Fruit fly (Drosophila melanogaster): ENCODE data around the gene Task6.

Gene Task6

DNA sequence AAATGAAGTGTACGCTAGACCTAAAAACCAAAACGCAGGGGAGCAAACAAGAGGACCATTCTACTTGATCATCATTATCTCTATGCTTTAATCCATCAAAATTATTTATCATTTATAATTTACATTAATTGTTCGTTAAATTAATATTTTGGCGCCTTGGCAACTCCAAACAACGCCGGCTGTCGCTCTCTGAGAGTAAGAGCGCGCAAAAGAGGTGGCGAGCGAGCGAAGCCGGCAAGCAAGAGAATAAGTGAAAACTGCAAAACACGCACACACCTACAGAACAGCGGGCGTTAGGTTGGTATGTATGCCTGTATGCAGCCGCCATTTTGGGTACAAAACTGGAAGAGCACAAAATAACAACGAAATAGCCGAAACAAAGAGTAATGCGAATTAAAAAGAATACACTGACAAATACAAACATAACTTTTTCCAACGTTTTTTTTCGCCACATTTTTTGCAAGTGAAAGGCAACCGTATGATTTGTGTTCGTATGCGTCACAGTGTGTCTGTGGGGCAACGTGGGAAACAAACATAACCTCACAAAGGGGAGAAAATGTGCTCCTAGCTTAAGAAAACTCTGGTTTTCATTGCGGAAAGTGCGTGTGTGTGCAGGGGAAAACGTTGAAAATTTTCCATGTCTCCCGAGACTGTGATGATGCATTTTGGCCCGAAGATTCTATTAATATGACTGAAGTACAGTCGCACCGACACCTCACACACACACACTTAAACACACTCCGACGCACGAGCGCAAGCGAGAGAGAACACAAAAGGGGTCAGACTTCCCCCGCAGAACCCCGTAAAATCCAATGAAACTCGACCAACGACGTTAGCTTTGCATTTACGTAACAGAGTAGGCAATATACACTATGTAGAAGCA is 29.3 kb downstream of the Task6 start (continued):
- TF ChIP-seq CG6254 (GFP tag; optimal IDR thresholded peaks at IDR 0.05) (peak; percentile 23), cg (GFP tag; optimal IDR thresholded peaks at IDR 0.05) (peak; percentile 92), Max (GFP tag; optimal IDR thresholded peaks at IDR 0.05) (peak; percentile 46), CG3847 (GFP tag; IDR thresholded peaks at IDR 0.05) (no peak), TFAM (GFP tag; optimal IDR thresholded peaks at IDR 0.05) (no peak), shn (GFP tag; optimal IDR thresholded peaks at IDR 0.05) (no peak), CG11695 (GFP tag; IDR thresholded peaks at IDR 0.05) (peak; percentile 42; the same call in 1 of the 3 replicates), CG6683 (GFP tag; optimal IDR thresholded peaks at IDR 0.05) (peak; percentile 25), Deaf1 (tag; optimal IDR thresholded peaks at IDR 0.05) (peak; percentile 63), bowl (GFP tag; IDR thresholded peaks at IDR 0.05) (0 out of 2 replicates have a peak, but pooled peaks have one; percentile 8), CG3163 (GFP tag; optimal IDR thresholded peaks at IDR 0.05) (peak; percentile 92), peb (GFP tag; IDR thresholded peaks at IDR 0.05) (peak; percentile 6; the same call in 1 of the 2 replicates), CG7839 (tag; optimal IDR thresholded peaks at IDR 0.05) (no peak), chm (GFP tag; IDR thresholded peaks at IDR 0.05) (no peak), Usf (GFP tag; optimal IDR thresholded peaks at IDR 0.05) (no peak), Neu2 (GFP tag; optimal IDR thresholded peaks at IDR 0.05; ENCODE audit: borderline replicate concordance) (peak; percentile 71), CG8924 (tag; optimal IDR thresholded peaks at IDR 0.05) (peak; percentile 46), p53 (GFP tag; optimal IDR thresholded peaks at IDR 0.05) (no peak), az2 (GFP tag; optimal IDR thresholded peaks at IDR 0.05) (peak; percentile 22), odd (GFP tag; optimal IDR thresholded peaks at IDR 0.05) (peak; percentile 43), corto (GFP tag; optimal IDR thresholded peaks at IDR 0.05) (no peak), CG11723 (GFP tag; optimal IDR thresholded peaks at IDR 0.05) (no peak), CG12942 (GFP tag; optimal IDR thresholded peaks at IDR 0.05) (peak; percentile 25)

DNA sequence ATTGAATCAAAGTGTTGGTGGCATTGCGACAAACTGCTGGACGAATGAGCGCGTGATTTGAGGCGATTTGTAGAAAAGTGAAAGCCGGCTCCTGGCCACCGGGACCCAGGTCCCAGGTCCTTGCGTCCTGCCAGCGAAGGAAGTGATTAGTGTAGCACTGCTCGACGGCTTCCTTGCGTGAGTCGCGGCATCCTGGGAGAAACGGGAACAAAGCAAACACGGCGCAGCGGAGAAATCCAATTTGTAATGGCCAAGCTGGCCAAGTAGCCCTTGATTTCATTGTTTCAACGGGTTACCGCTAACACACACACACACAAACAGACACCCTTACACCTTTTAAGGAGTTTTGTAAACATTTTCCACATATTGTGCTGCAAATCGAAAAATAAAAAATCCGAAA is 42.7 kb downstream of the Task6 start, which contains the start of gene CG10841:
Gene CG10841, plus strand, starts transcription at position 301 of the 400 bp plus-strand sequence.
- no peak for TF ChIP-seq pfk (GFP tag; optimal IDR thresholded peaks at IDR 0.05)
- no peak for TF ChIP-seq CG11398 (GFP tag; optimal IDR thresholded peaks at IDR 0.05)
- no peak for TF ChIP-seq CG12942 (GFP tag; optimal IDR thresholded peaks at IDR 0.05)
- TF ChIP-seq Mrtf (GFP tag; IDR thresholded peaks at IDR 0.05): no peak
- TF ChIP-seq Adf1 (GFP tag; IDR thresholded peaks at IDR 0.05): no peak
- TF ChIP-seq mirr (GFP tag; optimal IDR thresholded peaks at IDR 0.05): no peak
- no peak for TF ChIP-seq CG4730 (GFP tag; IDR thresholded peaks at IDR 0.05)
- TF ChIP-seq tx (GFP tag; optimal IDR thresholded peaks at IDR 0.05): no peak
- TF ChIP-seq CG17802 (tag; optimal IDR thresholded peaks at IDR 0.05): no peak
- no peak for TF ChIP-seq Lhr (GFP tag; optimal IDR thresholded peaks at IDR 0.05)

DNA sequence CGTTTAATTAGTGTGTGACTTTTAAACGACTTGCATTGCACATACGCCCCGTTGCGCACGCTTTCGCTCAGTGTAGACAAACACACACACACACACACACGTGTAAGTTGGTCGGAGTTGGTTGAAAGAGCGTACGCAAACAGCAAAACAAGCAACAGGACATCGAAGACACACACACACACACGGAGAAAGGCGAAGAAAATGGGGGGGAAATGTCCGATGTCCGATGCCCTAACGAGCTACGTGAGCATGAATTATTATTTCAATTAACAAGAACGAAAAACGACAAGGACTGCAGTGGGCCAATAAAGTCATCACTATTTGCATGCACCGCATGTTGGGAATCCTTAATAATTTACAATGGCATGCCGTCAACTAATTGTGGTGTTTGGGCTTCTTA is 57.1 kb downstream of the Task6 start:
- TF ChIP-seq CG15073 (GFP tag; optimal IDR thresholded peaks at IDR 0.05): no peak
- peak; percentile 92 for TF ChIP-seq Ets65A (GFP tag)
